Worm (Caenorhabditis elegans): ENCODE measurements around the gene his-70.
A peak's percentile ranks its signal among the peaks of the same experiment; 100 is the strongest.

DNA sequence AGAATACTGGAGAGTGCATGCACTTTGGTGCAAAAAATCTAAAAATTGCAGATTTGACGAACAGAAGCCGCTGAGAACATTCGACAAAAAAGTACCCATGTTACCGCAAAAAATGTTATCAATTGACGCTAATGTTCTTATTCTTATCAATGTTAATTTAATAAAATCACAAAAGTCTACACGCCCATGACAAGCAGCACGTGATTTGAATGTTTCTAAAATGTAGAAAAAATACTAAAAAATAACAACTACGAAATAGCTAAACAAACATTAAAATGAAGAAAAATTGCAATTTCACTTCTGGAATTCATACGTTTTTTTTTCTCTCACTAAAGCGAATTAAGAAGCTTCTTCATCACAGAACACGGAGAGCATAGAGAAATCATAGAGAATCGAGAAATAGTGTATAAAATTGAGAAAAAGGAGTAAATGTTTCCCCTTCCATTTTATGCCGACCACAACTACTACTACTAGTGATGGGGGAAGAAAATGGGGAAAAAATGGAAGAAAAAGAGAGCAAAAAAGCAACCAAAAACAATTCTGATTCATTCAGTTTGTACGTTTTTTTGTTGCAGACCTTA lies 28.5 kb upstream of the his-70 start:
- TF ChIP-seq pag-3 (tag; optimal IDR thresholded peaks at IDR 0.05; ENCODE audit: borderline replicate concordance) (no peak), sdc-2 (tag; optimal IDR thresholded peaks at IDR 0.05) (no peak), ceh-34 (tag; optimal IDR thresholded peaks at IDR 0.05) (no peak), K02D7.2 (tag; optimal IDR thresholded peaks at IDR 0.05) (no peak), pha-4 (tag; optimal IDR thresholded peaks at IDR 0.05) (no peak), unc-55 (GFP tag; optimal IDR thresholded peaks at IDR 0.05) (no peak), tbx-2 (tag; optimal IDR thresholded peaks at IDR 0.05) (peak; percentile 19)
